Worm (Caenorhabditis elegans) whole organism, late embryonic: ENCODE results near the gene ddn-2.

Source experiments
- C08G9.2 ChIP-seq: sonication (generic microtip); optimal IDR thresholded peaks from 2 replicates; lab custom pipeline; 2016; ENCODE audit warnings: mild to moderate bottlenecking, missing genetic modification characterization, moderate library complexity, missing compliant biosample characterization
- C38D4.7 ChIP-seq: fragments of 200-800 bp; sonication (Bioruptor generic); optimal IDR thresholded peaks from 2 replicates; lab custom pipeline; 2018; ENCODE audit warnings: mild to moderate bottlenecking, missing genetic modification characterization, moderate library complexity, missing compliant biosample characterization
- F13H6.1 ChIP-seq: sonication (generic microtip); optimal IDR thresholded peaks from 2 replicates; lab custom pipeline; 2016; ENCODE audit warnings: missing genetic modification characterization, missing compliant biosample characterization
- T23F11.4 ChIP-seq: fragments of 200-800 bp; sonication (Bioruptor generic); optimal IDR thresholded peaks from 2 replicates; lab custom pipeline; 2018; ENCODE audit warnings: mild to moderate bottlenecking, missing genetic modification characterization, missing compliant biosample characterization
- Y22D7AL.16 ChIP-seq: sonication (generic microtip); optimal IDR thresholded peaks from 2 replicates; lab custom pipeline; 2016; ENCODE audit warnings: missing genetic modification characterization, missing compliant biosample characterization
- ama-1 ChIP-seq: fragments of 150-350 bp; optimal IDR thresholded peaks from 2 replicates; lab custom pipeline; 2014
- ceh-18 ChIP-seq: sonication (generic microtip); optimal IDR thresholded peaks from 2 replicates; lab custom pipeline; 2016; ENCODE audit warnings: missing genetic modification characterization, missing compliant biosample characterization
- ceh-19 ChIP-seq: fragments of 200-800 bp; sonication (Bioruptor generic); optimal IDR thresholded peaks from 2 replicates; lab custom pipeline; 2018; ENCODE audit warnings: mild to moderate bottlenecking, missing genetic modification characterization, missing compliant biosample characterization
- ceh-2 ChIP-seq: sonication (generic microtip); optimal IDR thresholded peaks from 2 replicates; lab custom pipeline; 2016; ENCODE audit warnings: missing genotype, missing genetic modification characterization, missing compliant biosample characterization
- ceh-22 ChIP-seq: sonication (generic microtip); optimal IDR thresholded peaks from 2 replicates; lab custom pipeline; 2017; ENCODE audit warnings: missing biosample characterization, missing genetic modification characterization
- ceh-24 ChIP-seq: sonication (generic microtip); optimal IDR thresholded peaks from 2 replicates; lab custom pipeline; 2016; ENCODE audit warnings: mild to moderate bottlenecking, missing genetic modification characterization, missing compliant biosample characterization
- ceh-31 ChIP-seq: sonication (generic microtip); optimal IDR thresholded peaks from 2 replicates; lab custom pipeline; 2016; ENCODE audit warnings: missing genetic modification characterization, missing compliant biosample characterization
- ceh-34 ChIP-seq: sonication (generic microtip); optimal IDR thresholded peaks from 2 replicates; lab custom pipeline; 2016; ENCODE audit warnings: mild to moderate bottlenecking, missing genetic modification characterization, missing compliant biosample characterization
- ceh-45 ChIP-seq: fragments of 200-800 bp; sonication (Bioruptor generic); IDR thresholded peaks from 2 replicates; pipeline ENCODE4 v1.3.6; 2022; ENCODE audit warnings: missing genetic modification reagents, missing genetic modification characterization, missing compliant biosample characterization
- ceh-48 ChIP-seq: sonication (generic microtip); optimal IDR thresholded peaks from 2 replicates; lab custom pipeline; 2016; ENCODE audit warnings: missing genetic modification characterization, inconsistent platforms, missing compliant biosample characterization
- ceh-6 ChIP-seq: fragments of 200-800 bp; sonication (Bioruptor generic); optimal IDR thresholded peaks from 2 replicates; lab custom pipeline; 2018; ENCODE audit warnings: mild to moderate bottlenecking, missing genetic modification characterization, missing compliant biosample characterization
- dve-1 ChIP-seq: sonication (generic microtip); optimal IDR thresholded peaks from 2 replicates; lab custom pipeline; 2017; ENCODE audit warnings: antibody characterized with exemption, mild to moderate bottlenecking, missing genetic modification characterization, missing compliant biosample characterization
- elt-2 ChIP-seq: sonication (generic microtip); optimal IDR thresholded peaks from 2 replicates; lab custom pipeline; 2016; ENCODE audit warnings: missing genetic modification reagents, missing genetic modification characterization, missing compliant biosample characterization
- ets-4 ChIP-seq: sonication (generic microtip); optimal IDR thresholded peaks from 2 replicates; lab custom pipeline; 2016; ENCODE audit warnings: missing genetic modification characterization, missing compliant biosample characterization
- eyg-1 ChIP-seq: sonication (generic microtip); optimal IDR thresholded peaks from 2 replicates; lab custom pipeline; 2016; ENCODE audit warnings: missing genotype, missing genetic modification characterization, missing compliant biosample characterization
- fax-1 ChIP-seq: sonication (generic microtip); optimal IDR thresholded peaks from 2 replicates; lab custom pipeline; 2016; ENCODE audit warnings: missing genotype, missing genetic modification characterization, missing compliant biosample characterization
- gmeb-2 ChIP-seq: sonication (generic microtip); optimal IDR thresholded peaks from 2 replicates; lab custom pipeline; 2016; ENCODE audit warnings: missing genetic modification characterization, inconsistent platforms, missing compliant biosample characterization
- hlh-13 ChIP-seq: fragments of 200-800 bp; sonication (Bioruptor generic); optimal IDR thresholded peaks from 2 replicates; lab custom pipeline; 2018; ENCODE audit warnings: mild to moderate bottlenecking, missing genetic modification characterization, missing compliant biosample characterization
- hlh-15 ChIP-seq: sonication (generic microtip); optimal IDR thresholded peaks from 2 replicates; lab custom pipeline; 2016; ENCODE audit warnings: missing genetic modification characterization, missing compliant biosample characterization
- hlh-30 ChIP-seq: sonication (generic microtip); optimal IDR thresholded peaks from 2 replicates; lab custom pipeline; 2017; ENCODE audit warnings: antibody characterized with exemption, missing genetic modification characterization, missing compliant biosample characterization; ENCODE audit not compliant: insufficient read depth
- hlh-6 ChIP-seq: sonication (generic microtip); optimal IDR thresholded peaks from 2 replicates; lab custom pipeline; 2016; ENCODE audit warnings: missing genotype, missing genetic modification characterization, missing compliant biosample characterization
- hlh-8 ChIP-seq: sonication (generic microtip); optimal IDR thresholded peaks from 2 replicates; lab custom pipeline; 2016; ENCODE audit warnings: missing genotype, missing genetic modification characterization, missing compliant biosample characterization
- lin-11 ChIP-seq: fragments of 200-800 bp; sonication (Bioruptor generic); optimal IDR thresholded peaks from 2 replicates; lab custom pipeline; 2018; ENCODE audit warnings: mild to moderate bottlenecking, missing genetic modification characterization, missing compliant biosample characterization
- madf-2 ChIP-seq: sonication (generic microtip); optimal IDR thresholded peaks from 2 replicates; lab custom pipeline; 2017; ENCODE audit warnings: missing genetic modification characterization, missing compliant biosample characterization
- mec-3 ChIP-seq: sonication (generic microtip); optimal IDR thresholded peaks from 2 replicates; lab custom pipeline; 2016; ENCODE audit warnings: borderline replicate concordance, missing genetic modification characterization, missing compliant biosample characterization
- nfya-1 ChIP-seq: sonication (generic microtip); optimal IDR thresholded peaks from 2 replicates; lab custom pipeline; 2017; ENCODE audit warnings: missing genetic modification characterization, mild to moderate bottlenecking, missing compliant biosample characterization, antibody characterized with exemption, moderate library complexity
- nhr-11 ChIP-seq: fragments of 150-350 bp; optimal IDR thresholded peaks from 2 replicates; lab custom pipeline; 2014; ENCODE audit warnings: missing biosample characterization, missing genetic modification characterization
- nhr-232 ChIP-seq: sonication (generic microtip); optimal IDR thresholded peaks from 2 replicates; lab custom pipeline; 2016; ENCODE audit warnings: missing genetic modification characterization, missing compliant biosample characterization
- pag-3 ChIP-seq: sonication (generic microtip); optimal IDR thresholded peaks from 2 replicates; lab custom pipeline; 2016; ENCODE audit warnings: missing compliant biosample characterization, missing genetic modification characterization, borderline replicate concordance
- pat-9 ChIP-seq: fragments of 200-800 bp; sonication (Bioruptor generic); optimal IDR thresholded peaks from 2 replicates; lab custom pipeline; 2018; ENCODE audit warnings: mild to moderate bottlenecking, missing genetic modification characterization, moderate library complexity, missing compliant biosample characterization
- pax-1 ChIP-seq: fragments of 150-350 bp; optimal IDR thresholded peaks from 2 replicates; lab custom pipeline; 2014; ENCODE audit warnings: missing biosample characterization, missing genetic modification characterization
- pha-2 ChIP-seq: sonication (generic microtip); optimal IDR thresholded peaks from 2 replicates; lab custom pipeline; 2017; ENCODE audit warnings: mild to moderate bottlenecking, missing genetic modification characterization, missing compliant biosample characterization
- pqm-1 ChIP-seq: sonication (generic microtip); optimal IDR thresholded peaks from 2 replicates; lab custom pipeline; 2016; ENCODE audit warnings: missing genetic modification characterization, missing compliant biosample characterization
- pros-1 ChIP-seq: fragments of 150-350 bp; optimal IDR thresholded peaks from 2 replicates; lab custom pipeline; 2014; ENCODE audit warnings: missing biosample characterization, missing genetic modification reagents, missing genetic modification characterization
- ref-2 ChIP-seq: sonication (generic microtip); optimal IDR thresholded peaks from 2 replicates; lab custom pipeline; 2016; ENCODE audit warnings: missing genetic modification characterization, missing compliant biosample characterization
- rnt-1 ChIP-seq: sonication (generic microtip); optimal IDR thresholded peaks from 2 replicates; lab custom pipeline; 2016; ENCODE audit warnings: missing genetic modification characterization, missing compliant biosample characterization
- sdc-2 ChIP-seq: sonication (generic microtip); optimal IDR thresholded peaks from 2 replicates; lab custom pipeline; 2016; ENCODE audit warnings: missing genotype, missing genetic modification characterization, missing compliant biosample characterization
- sox-2 ChIP-seq: fragments of 200-800 bp; sonication (Bioruptor generic); IDR thresholded peaks from 2 replicates; pipeline ENCODE4 v1.3.6; 2022; ENCODE audit warnings: missing genetic modification reagents, missing genetic modification characterization, missing compliant biosample characterization
- syd-9 ChIP-seq: sonication (generic microtip); optimal IDR thresholded peaks from 2 replicates; lab custom pipeline; 2016; ENCODE audit warnings: mild to moderate bottlenecking, missing genetic modification characterization, moderate library complexity, missing compliant biosample characterization
- tbx-2 ChIP-seq: sonication (generic microtip); optimal IDR thresholded peaks from 2 replicates; lab custom pipeline; 2016; ENCODE audit warnings: missing genetic modification characterization, missing compliant biosample characterization
- tbx-7 ChIP-seq: sonication (generic microtip); optimal IDR thresholded peaks from 2 replicates; lab custom pipeline; 2016; ENCODE audit warnings: missing genotype, missing genetic modification characterization, missing compliant biosample characterization
- ttx-3 ChIP-seq: sonication (generic microtip); optimal IDR thresholded peaks from 2 replicates; lab custom pipeline; 2016; ENCODE audit warnings: missing genetic modification reagents, missing genetic modification characterization, missing compliant biosample characterization
- unc-42 ChIP-seq: sonication (generic microtip); optimal IDR thresholded peaks from 2 replicates; lab custom pipeline; 2016; ENCODE audit warnings: missing genotype, missing genetic modification characterization, missing compliant biosample characterization
- unc-55 ChIP-seq: sonication (generic microtip); optimal IDR thresholded peaks from 2 replicates; lab custom pipeline; 2017; ENCODE audit warnings: missing biosample characterization, missing genetic modification reagents, missing genetic modification characterization
- unc-86 ChIP-seq: sonication (generic microtip); optimal IDR thresholded peaks from 2 replicates; lab custom pipeline; 2016; ENCODE audit warnings: missing genetic modification characterization, missing compliant biosample characterization
- ztf-16 ChIP-seq: sonication (generic microtip); optimal IDR thresholded peaks from 2 replicates; lab custom pipeline; 2017; ENCODE audit warnings: missing genetic modification characterization, missing compliant biosample characterization

The ddn-2 gene

ce11 chrII:12942496-12942895 lies 33.6 kb downstream of the ddn-2 start:
- no peak for TF ChIP-seq ttx-3
- peak; percentile 28 for TF ChIP-seq elt-2 (tag; lab: Kevin White, UChicago)

ce11 chrII:12944587-12945126 lies 35.8 kb downstream of the ddn-2 start:
- TF ChIP-seq lin-11 (tag; lab: Kevin White, UChicago) (peak; percentile 14), rnt-1 (tag; lab: Kevin White, UChicago) (peak; percentile 48), hlh-6 (tag; lab: Kevin White, UChicago) (peak; percentile 65), ceh-18 (tag; lab: Kevin White, UChicago) (peak; percentile 79), ceh-31 (tag; lab: Kevin White, UChicago) (peak; percentile 74), sox-2 (GFP tag; lab: Robert Waterston, UW) (peak; percentile 31; the same call in 1 of the 2 replicates), fax-1 (tag; lab: Kevin White, UChicago) (no peak), ets-4 (tag; lab: Kevin White, UChicago) (peak; percentile 12), ztf-16 (tag; lab: Kevin White, UChicago) (peak; percentile 44), hlh-8 (tag; lab: Kevin White, UChicago) (peak; percentile 25), ceh-22 (no peak), hlh-15 (tag; lab: Kevin White, UChicago) (no peak), unc-86 (tag; lab: Kevin White, UChicago) (no peak), pros-1 (tag; lab: Kevin White, UChicago) (peak; percentile 85), hlh-13 (GFP tag; lab: Kevin White, UChicago) (no peak), eyg-1 (tag; lab: Kevin White, UChicago) (peak; percentile 62), ama-1 (lab: Kevin White, UChicago) (peak; percentile 99), pat-9 (tag; lab: Kevin White, UChicago) (peak; percentile 34), ceh-6 (peak; percentile 24), pha-2 (tag; lab: Kevin White, UChicago) (peak; percentile 78), ttx-3 (no peak), pax-1 (tag; lab: Kevin White, UChicago) (no peak), nhr-232 (tag; lab: Kevin White, UChicago) (peak; percentile 22), madf-2 (tag; lab: Kevin White, UChicago) (peak; percentile 26), C08G9.2 (peak; percentile 70), sdc-2 (tag; lab: Kevin White, UChicago) (peak; percentile 67), ceh-19 (no peak), elt-2 (tag; lab: Kevin White, UChicago) (peak; percentile 82), ceh-48 (tag; lab: Kevin White, UChicago) (no peak), pqm-1 (tag; lab: Kevin White, UChicago) (peak; percentile 29), nfya-1 (peak; percentile 66), F13H6.1 (tag; lab: Kevin White, UChicago) (peak; percentile 37), mec-3 (tag; lab: Kevin White, UChicago) (no peak), T23F11.4 (GFP tag; lab: Kevin White, UChicago) (no peak), ceh-45 (GFP tag; lab: Robert Waterston, UW) (no peak), ceh-2 (peak; percentile 47), syd-9 (peak; percentile 50), unc-55 (peak; percentile 8), tbx-2 (tag; lab: Kevin White, UChicago) (peak; percentile 82), tbx-7 (peak; percentile 50), Y22D7AL.16 (tag; lab: Kevin White, UChicago) (no peak), pag-3 (tag; lab: Kevin White, UChicago) (no peak), gmeb-2 (tag; lab: Kevin White, UChicago) (peak; percentile 45), ref-2 (tag; lab: Kevin White, UChicago) (peak; percentile 85), unc-42 (tag; lab: Kevin White, UChicago) (peak; percentile 6), ceh-34 (tag; lab: Kevin White, UChicago) (peak; percentile 77), C38D4.7 (peak; percentile 42), hlh-30 (tag; lab: Kevin White, UChicago) (peak; percentile 78), ceh-24 (tag; lab: Kevin White, UChicago) (no peak), dve-1 (tag; lab: Kevin White, UChicago) (peak; percentile 35), nhr-11 (tag; lab: Kevin White, UChicago) (no peak)
- TF ChIP-seq, all 69 proteins: peak for 35
